Worm (Caenorhabditis elegans) whole organism, L4/young adult: ENCODE results near the gene hlh-31.

Source experiments
- W03F9.2 ChIP-seq: fragments of 150-350 bp; optimal IDR thresholded peaks from 2 replicates; lab custom pipeline; 2014; ENCODE audit warnings: missing biosample characterization, missing genetic modification characterization
- dao-5 ChIP-seq: sonication (generic microtip); optimal IDR thresholded peaks from 2 replicates; lab custom pipeline; 2016; ENCODE audit warnings: missing genotype, missing genetic modification characterization, moderate library complexity, missing compliant biosample characterization
- him-1 ChIP-seq: sonication (generic microtip); optimal IDR thresholded peaks from 2 replicates; lab custom pipeline; 2016; ENCODE audit warnings: missing genotype, missing genetic modification reagents, missing genetic modification characterization, missing compliant biosample characterization

hlh-31 gene

DNA sequence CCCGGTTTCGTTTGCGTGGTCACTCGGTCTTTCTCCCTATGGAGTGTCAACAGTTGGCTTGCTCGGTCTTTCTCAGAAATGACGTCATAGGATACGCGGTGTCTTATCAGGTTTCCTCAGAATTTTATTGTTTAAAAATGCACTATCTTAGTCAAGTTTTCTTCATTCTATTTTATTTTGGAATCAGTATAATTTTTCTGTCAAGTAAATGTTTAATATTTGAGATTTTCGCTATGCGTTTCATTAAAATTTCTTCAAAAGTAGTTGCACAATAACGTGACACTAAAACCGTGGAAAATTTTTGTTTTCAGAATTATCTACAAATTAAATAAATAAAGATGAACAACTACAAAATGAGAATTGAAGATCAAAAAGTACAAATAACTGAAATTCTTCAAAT is at the start of gene hlh-31:
Gene hlh-31 (plus strand): TSS at position 301 of the 400 bp plus-strand sequence.
- TF ChIP-seq him-1 (tag; lab: Kevin White, UChicago) (no peak), W03F9.2 (tag; lab: Kevin White, UChicago) (no peak), dao-5 (tag; lab: Kevin White, UChicago) (no peak)

DNA sequence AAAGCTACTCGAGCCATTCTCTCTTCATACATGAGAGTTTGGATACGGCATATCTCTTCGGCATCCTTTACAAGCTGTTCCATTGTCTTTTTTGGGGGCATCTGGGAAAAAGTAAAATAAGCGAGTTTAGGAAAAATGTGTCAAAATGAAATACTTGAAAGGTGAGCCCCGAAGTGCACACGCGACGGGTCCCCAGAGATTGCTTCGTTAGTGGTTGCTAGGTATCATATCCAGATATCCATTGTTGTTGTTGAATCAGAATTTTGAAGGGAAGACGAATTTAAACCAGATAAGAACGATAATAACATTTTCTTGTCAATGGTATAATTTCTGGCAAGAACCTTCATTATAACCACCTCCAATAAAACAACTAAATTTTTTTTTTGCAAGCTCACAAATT is 46.5 kb upstream of the hlh-31 start, which contains the start of gene H25K10.2:
Gene H25K10.2 (minus strand): TSS at position 101 of the 400 bp plus-strand sequence.
- TF ChIP-seq dao-5 (tag; lab: Kevin White, UChicago), result no peak
- TF ChIP-seq him-1 (tag; lab: Kevin White, UChicago), result no peak
- no peak for TF ChIP-seq W03F9.2 (tag; lab: Kevin White, UChicago)

DNA sequence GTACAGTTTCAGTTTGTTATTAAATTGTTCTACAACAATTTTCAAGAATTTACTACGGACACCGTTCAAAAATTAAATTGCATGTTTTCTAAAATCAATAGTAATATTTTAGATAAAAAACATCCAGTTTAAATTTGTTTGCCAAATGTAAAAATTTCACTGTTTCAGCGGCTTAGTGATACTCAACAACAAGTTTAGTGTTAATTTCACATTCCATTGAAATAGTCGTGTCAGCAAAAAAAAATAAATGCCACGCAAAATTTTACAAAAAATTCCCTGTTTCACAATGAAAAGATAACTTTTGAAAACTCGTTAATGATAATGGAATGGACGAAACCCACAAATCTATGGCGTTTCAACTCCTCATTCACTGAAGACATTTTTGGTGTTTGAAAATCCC is 41.3 kb upstream of the hlh-31 start:
- TF ChIP-seq W03F9.2 (tag; lab: Kevin White, UChicago), result no peak
- TF ChIP-seq him-1 (tag; lab: Kevin White, UChicago), result no peak
- no peak for TF ChIP-seq dao-5 (tag; lab: Kevin White, UChicago)

DNA sequence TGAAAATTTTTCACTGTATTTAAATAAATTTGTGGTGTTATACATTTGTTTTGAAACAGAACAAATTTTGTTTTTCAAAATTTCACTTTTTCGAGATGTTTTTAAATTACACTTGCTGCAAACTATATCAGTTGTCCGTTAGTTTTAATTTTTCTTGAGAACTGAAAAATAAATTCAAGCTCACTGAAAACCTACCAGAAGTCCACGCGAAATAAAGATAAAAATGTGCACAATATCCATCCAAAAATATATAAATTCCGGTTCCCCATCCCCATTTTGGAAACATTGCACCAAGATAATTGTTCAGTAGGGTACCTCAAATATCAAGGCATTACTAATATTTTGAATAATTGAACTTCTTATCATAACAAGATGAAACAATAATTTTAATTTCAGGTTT is 36.7 kb upstream of the hlh-31 start:
- TF ChIP-seq him-1 (tag; lab: Kevin White, UChicago), result no peak

DNA sequence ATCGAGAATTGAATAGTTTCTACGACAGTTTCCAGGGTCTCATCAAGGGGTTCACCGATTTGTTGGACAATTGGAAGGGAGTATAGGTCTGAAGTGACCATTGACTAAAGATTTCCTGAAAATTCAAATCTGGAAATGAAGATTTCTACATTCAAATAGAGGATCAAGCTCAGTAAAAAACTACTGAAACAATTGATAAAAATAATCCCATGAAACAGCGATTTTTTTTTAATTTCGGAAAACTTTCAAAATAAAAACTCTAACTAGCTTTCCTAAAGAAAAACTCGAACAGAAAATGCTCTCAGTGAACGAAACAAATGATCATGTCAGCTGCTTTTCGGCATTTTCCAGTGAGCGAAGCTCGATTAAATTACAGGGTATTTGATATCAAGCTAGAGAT is 35.9 kb upstream of the hlh-31 start, which contains the start of gene srv-11:
Gene srv-11 (minus strand): TSS at position 101 of the 400 bp plus-strand sequence.
- no peak for TF ChIP-seq W03F9.2 (tag; lab: Kevin White, UChicago)

DNA sequence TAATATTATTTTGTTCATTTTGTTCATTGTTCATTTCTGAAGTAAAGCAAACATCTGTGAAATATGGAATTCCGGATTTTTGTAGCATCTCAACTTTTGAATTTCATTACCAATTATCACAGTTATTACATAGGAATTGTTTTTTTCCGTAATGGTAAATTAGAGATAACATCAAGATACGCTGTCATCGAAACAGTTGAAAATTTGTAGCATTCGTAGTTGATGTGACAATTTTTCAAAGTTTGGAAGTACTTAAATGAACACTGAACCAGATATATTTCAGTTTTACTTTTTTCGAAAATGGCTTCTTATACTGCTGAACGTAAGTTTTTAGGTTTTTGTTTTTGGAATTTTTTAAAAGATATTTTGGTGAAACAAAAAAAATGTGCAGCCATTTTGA is 31.7 kb upstream of the hlh-31 start, which contains the start of gene H25K10.4:
Gene H25K10.4 (plus strand): TSS at position 301 of the 400 bp plus-strand sequence.
- TF ChIP-seq him-1 (tag; lab: Kevin White, UChicago) (no peak), W03F9.2 (tag; lab: Kevin White, UChicago) (no peak), dao-5 (tag; lab: Kevin White, UChicago) (no peak)

DNA sequence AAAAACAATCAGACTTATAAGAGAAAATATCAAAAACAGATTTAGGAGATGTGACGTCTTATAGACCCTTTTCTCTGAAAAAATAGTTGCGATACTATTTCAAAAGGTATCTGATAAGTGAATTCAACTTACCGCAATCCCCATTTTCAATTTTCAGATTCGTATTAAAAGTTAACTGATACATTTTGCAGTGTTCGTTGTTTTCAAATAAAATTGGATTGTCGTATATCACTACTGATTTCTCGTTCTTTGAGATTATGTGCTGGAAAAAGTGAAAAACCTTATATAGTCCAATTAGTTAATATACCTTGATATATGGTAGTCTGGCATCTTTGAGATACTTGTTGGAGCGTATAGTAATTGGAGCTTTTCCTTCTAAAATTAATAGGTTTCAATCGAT is 27.0 kb upstream of the hlh-31 start:
- TF ChIP-seq W03F9.2 (tag; lab: Kevin White, UChicago), result no peak
- no peak for TF ChIP-seq dao-5 (tag; lab: Kevin White, UChicago)
- TF ChIP-seq him-1 (tag; lab: Kevin White, UChicago), result no peak

DNA sequence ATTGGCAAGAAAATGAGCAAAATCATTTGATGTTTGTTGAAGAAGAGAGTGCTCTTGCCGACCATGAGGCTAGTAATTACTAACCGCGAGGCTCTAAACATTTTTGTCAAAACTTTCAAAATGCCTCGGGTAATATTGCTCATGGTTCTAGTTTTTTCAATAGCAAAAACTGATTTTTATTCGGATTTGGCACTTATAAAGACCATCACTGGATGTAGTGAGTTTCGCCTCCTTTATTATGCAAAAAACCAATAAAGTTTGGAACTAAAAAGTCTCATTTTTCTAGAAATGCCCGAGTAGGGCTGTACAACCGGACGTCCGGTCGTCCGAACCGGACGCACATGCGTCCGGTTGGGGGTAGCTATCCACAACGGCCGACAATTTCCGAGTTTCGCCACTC is 24.4 kb upstream of the hlh-31 start, which contains the start of the genes hpa-1 and irld-39:
Gene hpa-1 (minus strand): TSS at position 101 of the 400 bp plus-strand sequence.
Gene irld-39 (plus strand): TSS at position 121 of the 400 bp plus-strand sequence.
- TF ChIP-seq him-1 (tag; lab: Kevin White, UChicago), result no peak
- no peak for TF ChIP-seq dao-5 (tag; lab: Kevin White, UChicago)
- TF ChIP-seq W03F9.2 (tag; lab: Kevin White, UChicago), result no peak

DNA sequence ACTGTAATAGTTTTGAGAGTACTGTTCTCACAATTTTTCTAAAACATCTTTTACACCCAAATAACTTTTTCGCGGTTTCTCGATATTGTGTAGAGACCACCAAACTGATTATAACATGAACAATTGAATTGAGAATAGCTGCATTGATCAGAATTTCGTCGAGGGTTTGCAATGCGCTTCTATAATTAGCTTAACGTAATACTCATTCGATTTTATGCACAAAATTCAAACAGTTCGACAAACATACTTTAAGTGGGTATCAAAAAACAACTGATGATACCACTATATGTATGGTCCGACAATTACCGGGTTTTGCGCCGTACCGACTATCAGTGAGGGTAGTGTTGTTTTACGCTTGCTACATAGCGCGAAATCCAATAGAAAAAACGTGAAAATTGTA is 20.6 kb upstream of the hlh-31 start:
- no peak for TF ChIP-seq dao-5 (tag; lab: Kevin White, UChicago)
- no peak for TF ChIP-seq W03F9.2 (tag; lab: Kevin White, UChicago)
- TF ChIP-seq him-1 (tag; lab: Kevin White, UChicago), result no peak

DNA sequence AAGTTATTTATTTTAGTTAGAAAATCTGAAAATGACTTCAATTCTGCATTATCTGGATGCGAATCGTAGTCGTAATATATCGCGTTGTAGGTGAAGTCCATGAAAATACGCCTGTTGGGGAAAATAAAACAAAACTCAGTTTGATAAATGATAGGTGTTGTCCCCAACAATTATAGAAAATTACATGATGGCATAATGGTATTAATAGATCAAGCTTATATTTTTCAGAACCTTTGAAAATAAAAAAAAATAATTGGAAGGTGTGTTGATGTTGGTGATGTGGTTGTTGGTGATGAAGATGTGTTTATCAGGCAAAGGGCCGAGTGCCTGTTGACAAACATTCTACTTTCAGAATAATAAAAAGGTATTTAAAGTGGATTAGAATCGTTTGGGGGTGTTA is 18.9 kb upstream of the hlh-31 start, which contains the start of gene srw-61:
Gene srw-61 (minus strand): TSS at position 101 of the 400 bp plus-strand sequence.
- TF ChIP-seq him-1 (tag; lab: Kevin White, UChicago), result no peak
- TF ChIP-seq W03F9.2 (tag; lab: Kevin White, UChicago), result no peak
- TF ChIP-seq dao-5 (tag; lab: Kevin White, UChicago), result no peak

DNA sequence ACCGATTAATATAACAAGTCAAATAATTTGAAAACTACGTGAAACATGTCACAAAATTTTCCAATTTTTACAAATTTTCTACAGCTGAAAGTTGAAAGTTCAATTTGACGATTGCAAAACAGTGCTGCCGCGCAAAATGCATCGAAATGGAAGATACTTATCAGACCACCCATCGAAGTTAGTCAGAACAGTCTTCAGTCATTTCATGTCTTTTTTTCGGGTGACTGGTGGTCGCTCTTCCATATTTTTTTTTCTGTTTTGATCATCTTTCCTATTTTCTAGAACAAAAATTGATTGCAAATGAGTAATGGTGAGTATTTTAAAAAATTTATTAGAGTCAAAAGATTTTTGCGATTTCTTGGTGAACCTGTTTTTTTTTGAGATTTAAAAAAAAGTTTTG is 10.3 kb upstream of the hlh-31 start, which contains the start of gene F38C2.1:
Gene F38C2.1 (plus strand): TSS at position 301 of the 400 bp plus-strand sequence.
- TF ChIP-seq dao-5 (tag; lab: Kevin White, UChicago) (no peak), him-1 (tag; lab: Kevin White, UChicago) (no peak), W03F9.2 (tag; lab: Kevin White, UChicago) (no peak)

DNA sequence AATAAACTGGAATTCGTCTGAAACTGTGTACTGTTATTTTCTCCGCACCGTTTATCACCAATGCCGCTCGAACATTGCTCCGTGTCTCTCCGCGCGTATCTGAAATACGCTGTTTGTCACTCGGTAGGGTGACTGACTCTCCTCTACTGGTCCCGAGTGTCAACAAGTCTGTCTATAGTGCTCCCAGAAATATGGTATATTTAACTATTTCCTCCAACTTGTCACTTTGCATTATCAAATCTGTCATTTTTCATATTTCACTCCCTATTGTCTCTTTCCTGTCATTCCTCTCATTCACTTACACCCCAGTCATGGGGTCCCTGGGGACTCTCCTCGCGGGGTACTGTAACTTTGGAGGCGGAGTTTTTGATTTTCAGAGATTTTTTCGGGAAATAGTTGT is 3.0 kb upstream of the hlh-31 start, which contains the start of gene hlh-17:
Gene hlh-17 (plus strand): TSS at position 301 of the 400 bp plus-strand sequence.
- TF ChIP-seq dao-5 (tag; lab: Kevin White, UChicago) (no peak), W03F9.2 (tag; lab: Kevin White, UChicago) (no peak), him-1 (tag; lab: Kevin White, UChicago) (no peak)

DNA sequence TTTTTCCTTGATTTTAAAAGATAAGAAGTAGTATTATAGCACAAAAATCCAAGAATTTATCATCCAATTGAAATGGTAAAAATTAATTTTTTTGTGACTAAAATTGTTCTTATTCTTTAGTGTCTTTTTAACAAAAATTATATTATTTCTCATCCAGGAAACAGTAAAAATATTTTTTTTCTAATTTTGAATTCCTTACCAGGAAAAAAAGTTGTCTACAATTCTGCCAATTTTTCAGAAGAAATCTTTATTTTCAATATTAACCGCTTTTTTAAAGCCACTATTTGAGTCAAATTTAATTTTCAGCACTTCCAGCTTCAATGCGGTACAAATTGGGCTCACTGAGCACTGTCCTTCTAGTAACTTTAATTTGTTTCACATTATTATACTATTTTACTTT is 13.5 kb downstream of the hlh-31 start, which contains the start of gene F38C2.4:
Gene F38C2.4 (plus strand): TSS at position 301 of the 400 bp plus-strand sequence.
- TF ChIP-seq him-1 (tag; lab: Kevin White, UChicago), result no peak
- no peak for TF ChIP-seq W03F9.2 (tag; lab: Kevin White, UChicago)
- TF ChIP-seq dao-5 (tag; lab: Kevin White, UChicago), result no peak

DNA sequence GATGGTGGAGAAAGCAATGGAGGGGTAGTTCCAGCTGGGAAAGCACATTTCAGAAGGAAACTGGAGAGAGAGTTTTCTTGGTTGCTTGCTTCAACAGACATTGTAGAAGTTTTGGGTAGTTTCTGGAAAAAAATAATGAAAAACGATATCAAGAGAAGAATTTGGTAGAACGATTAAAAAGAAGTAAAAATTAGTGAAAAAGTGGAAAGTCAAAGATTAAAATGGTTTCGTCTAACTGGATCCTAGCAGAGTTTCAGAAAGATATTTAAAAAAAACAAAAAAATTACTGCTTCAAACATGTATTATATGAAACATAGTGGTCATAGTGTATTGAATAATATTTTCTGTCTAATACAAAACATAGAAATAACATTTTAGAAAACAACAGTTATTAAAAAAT is 19.9 kb downstream of the hlh-31 start, which contains the start of gene F38C2.7:
Gene F38C2.7 (minus strand): TSS at position 101 of the 400 bp plus-strand sequence.
- TF ChIP-seq dao-5 (tag; lab: Kevin White, UChicago) (no peak), him-1 (tag; lab: Kevin White, UChicago) (no peak), W03F9.2 (tag; lab: Kevin White, UChicago) (no peak)
